Fruit fly (Drosophila melanogaster): ENCODE results near the gene slgA.

The slgA gene

DNA sequence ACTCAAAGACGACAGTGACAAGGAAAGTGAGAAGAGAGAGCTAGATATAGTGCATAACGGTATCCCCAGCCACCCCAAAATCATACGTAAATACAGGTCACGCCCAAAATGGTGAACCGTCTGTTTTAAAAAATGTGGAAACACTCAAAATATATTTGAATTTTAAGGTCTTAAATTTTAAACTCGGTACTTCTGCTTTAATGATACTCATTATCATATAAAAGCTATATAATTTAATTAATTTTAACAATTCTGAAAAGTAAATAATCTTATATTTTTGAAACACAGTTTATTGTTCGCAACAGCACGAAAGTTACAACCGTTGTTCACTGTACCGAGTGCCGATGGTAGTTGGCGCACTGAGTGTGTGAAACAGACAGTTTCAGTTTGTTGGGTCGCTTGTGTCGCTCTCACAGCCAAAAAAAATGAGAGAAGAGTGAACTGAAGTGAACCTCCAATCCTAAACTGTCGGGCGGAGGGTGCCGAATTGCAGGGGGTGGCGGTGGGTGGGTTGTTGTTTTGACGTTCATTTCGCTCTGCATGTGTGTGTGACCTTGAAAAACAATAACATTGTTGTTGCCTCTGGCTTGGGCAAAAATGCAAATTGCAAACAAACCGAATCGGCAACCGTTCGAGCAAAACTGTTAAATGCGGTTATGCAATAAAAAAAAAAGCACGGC is 7.4 kb upstream of the slgA start (continued):
- TF ChIP-seq sr (GFP tag; IDR thresholded peaks at IDR 0.05): no peak
- TF ChIP-seq phol (tag; optimal IDR thresholded peaks at IDR 0.05): peak; percentile 94
- TF ChIP-seq CG7786 (GFP tag; optimal IDR thresholded peaks at IDR 0.05): peak; percentile 8
- TF ChIP-seq CG2678 (tag; optimal IDR thresholded peaks at IDR 0.05): peak; percentile 97
- peak; percentile 82 for TF ChIP-seq CG12769 (tag; optimal IDR thresholded peaks at IDR 0.05)
- TF ChIP-seq CG7357 (GFP tag; IDR thresholded peaks at IDR 0.05): peak; percentile 82; the same call in 2 of the 3 replicates
- peak; percentile 96 for TF ChIP-seq CG7839 (tag; optimal IDR thresholded peaks at IDR 0.05)
- TF ChIP-seq bowl (GFP tag; IDR thresholded peaks at IDR 0.05): peak; percentile 54; the same call in 1 of the 2 replicates
- peak; percentile 73 for TF ChIP-seq CG30020 (tag; optimal IDR thresholded peaks at IDR 0.05)
- TF ChIP-seq CG3163 (GFP tag; optimal IDR thresholded peaks at IDR 0.05): no peak
- peak; percentile 21 for TF ChIP-seq CG4617 (GFP tag; optimal IDR thresholded peaks at IDR 0.05; ENCODE audit: borderline replicate concordance)
- peak; percentile 89 for TF ChIP-seq ind (GFP tag; optimal IDR thresholded peaks at IDR 0.05)
- TF ChIP-seq pnt (GFP tag; optimal IDR thresholded peaks at IDR 0.05): peak; percentile 63
- peak; percentile 84 for TF ChIP-seq kni (GFP tag; optimal IDR thresholded peaks at IDR 0.05)
- peak; percentile 91 for TF ChIP-seq seq (GFP tag; IDR thresholded peaks at IDR 0.05)
- peak; percentile 51; the same call in 1 of the 2 replicates for TF ChIP-seq Doc2 (GFP tag; IDR thresholded peaks at IDR 0.05)
- TF ChIP-seq mld (GFP tag; IDR thresholded peaks at IDR 0.05; ENCODE audit: partially characterized antibody): no peak
- peak; percentile 84 for TF ChIP-seq gsb (GFP tag; IDR thresholded peaks at IDR 0.05)
- peak; percentile 70 for TF ChIP-seq Usf (GFP tag; optimal IDR thresholded peaks at IDR 0.05)
- peak; percentile 93 for TF ChIP-seq B-H2 (GFP tag; optimal IDR thresholded peaks at IDR 0.05)
- peak; percentile 72 for TF ChIP-seq Jarid2 (GFP tag; optimal IDR thresholded peaks at IDR 0.05)
- TF ChIP-seq CG4328 (GFP tag; optimal IDR thresholded peaks at IDR 0.05): peak; percentile 92
- TF ChIP-seq HHEX (GFP tag; optimal IDR thresholded peaks at IDR 0.05): peak; percentile 92
- no peak for TF ChIP-seq aop (GFP tag; IDR thresholded peaks at IDR 0.05)
- TF ChIP-seq pita (GFP tag; optimal IDR thresholded peaks at IDR 0.05): no peak
- peak; percentile 96 for TF ChIP-seq CG13424 (tag; optimal IDR thresholded peaks at IDR 0.05)
- TF ChIP-seq chm (GFP tag; IDR thresholded peaks at IDR 0.05): no peak; the same call in 1 of the 2 replicates
- TF ChIP-seq CG8924 (tag; optimal IDR thresholded peaks at IDR 0.05): peak; percentile 96
- TF ChIP-seq CG13296 (GFP tag; optimal IDR thresholded peaks at IDR 0.05): peak; percentile 96
- TF ChIP-seq bab2 (GFP tag; optimal IDR thresholded peaks at IDR 0.05): peak; percentile 9
- TF ChIP-seq CG32532 (GFP tag; IDR thresholded peaks at IDR 0.05): peak; percentile 86
- TF ChIP-seq cato (GFP tag; optimal IDR thresholded peaks at IDR 0.05; ENCODE audit: borderline replicate concordance): peak; percentile 59
- TF ChIP-seq Nf-YC (tag; optimal IDR thresholded peaks at IDR 0.05): peak; percentile 86
- TF ChIP-seq croc (GFP tag; conservative IDR thresholded peaks at IDR 0.05): peak; percentile 83
- no peak for TF ChIP-seq CG6791 (GFP tag; IDR thresholded peaks at IDR 0.05; ENCODE audit: partially characterized antibody)
- TF ChIP-seq MESR4 (GFP tag; optimal IDR thresholded peaks at IDR 0.05): peak; percentile 9
- peak; percentile 50 for TF ChIP-seq Hsf (GFP tag; optimal IDR thresholded peaks at IDR 0.05)
- TF ChIP-seq D (optimal IDR thresholded peaks at IDR 0.05): no peak
- TF ChIP-seq D (GFP tag; optimal IDR thresholded peaks at IDR 0.05): peak; percentile 90
- peak; percentile 97 for TF ChIP-seq row (GFP tag; IDR thresholded peaks at IDR 0.05)
- no peak; the same call in 1 of the 2 replicates for TF ChIP-seq CG13287 (GFP tag; IDR thresholded peaks at IDR 0.05; ENCODE audit: partially characterized antibody)
- peak; percentile 71 for TF ChIP-seq CG11247 (GFP tag; IDR thresholded peaks at IDR 0.05)
- TF ChIP-seq CG17186 (GFP tag; optimal IDR thresholded peaks at IDR 0.05): peak; percentile 33
- peak; percentile 92 for TF ChIP-seq CG13894 (tag; optimal IDR thresholded peaks at IDR 0.05)
- TF ChIP-seq dmrt99B (tag; optimal IDR thresholded peaks at IDR 0.05): peak; percentile 96
- TF ChIP-seq twi (tag; optimal IDR thresholded peaks at IDR 0.05): peak; percentile 84
- TF ChIP-seq sima (GFP tag; optimal IDR thresholded peaks at IDR 0.05): no peak
- TF ChIP-seq Meics (GFP tag; optimal IDR thresholded peaks at IDR 0.05): peak; percentile 95
- peak; percentile 81 for TF ChIP-seq dmrt11E (tag; optimal IDR thresholded peaks at IDR 0.05)

Data from whole organism, embryonic.